Fruit fly (Drosophila melanogaster) whole organism, embryonic: Measurements from ENCODE around the gene eys.

Experiments
- Asciz ChIP-seq: fragments of 200-800 bp; sonication (Bioruptor generic); optimal IDR thresholded peaks from 2 replicates; lab custom pipeline; 2017; ENCODE audit warnings: missing biosample characterization, mild to moderate bottlenecking, missing genetic modification characterization, missing genetic modification reagents
- BEAF-32 ChIP-seq: fragments of 200-800 bp; sonication (Bioruptor generic); optimal IDR thresholded peaks from 3 replicates; lab custom pipeline; 2017; ENCODE audit warnings: missing biosample characterization, missing genetic modification characterization, mild to moderate bottlenecking, moderate library complexity, missing genetic modification reagents
- CG10462 ChIP-seq: fragments of 200-800 bp; sonication (Bioruptor generic); optimal IDR thresholded peaks from 2 replicates; lab custom pipeline; 2016; ENCODE audit warnings: missing biosample characterization, missing genetic modification characterization
- CG10565 ChIP-seq: fragments of 200-800 bp; sonication (Bioruptor generic); optimal IDR thresholded peaks from 3 replicates; lab custom pipeline; 2016; ENCODE audit warnings: missing biosample characterization, mild to moderate bottlenecking, missing genetic modification characterization
- CG11560 ChIP-seq: fragments of 200-800 bp; sonication (Bioruptor generic); IDR thresholded peaks from 3 replicates; pipeline ENCODE4 v1.3.6; 2022; ENCODE audit warnings: missing biosample characterization, missing genetic modification characterization
- CG12659 ChIP-seq: fragments of 200-800 bp; sonication (Bioruptor generic); optimal IDR thresholded peaks from 3 replicates; lab custom pipeline; 2017; ENCODE audit warnings: mild to moderate bottlenecking, missing biosample characterization, missing genetic modification reagents, missing genetic modification characterization
- CG13624 ChIP-seq: fragments of 200-800 bp; sonication (Bioruptor generic); optimal IDR thresholded peaks from 2 replicates; lab custom pipeline; 2016; ENCODE audit warnings: missing biosample characterization, missing genetic modification characterization
- CG14050 ChIP-seq: fragments of 200-800 bp; sonication (Bioruptor generic); IDR thresholded peaks from 3 replicates; pipeline ENCODE4 v1.3.6; 2022; ENCODE audit warnings: missing biosample characterization, missing genetic modification characterization
- CG1603 ChIP-seq: fragments of 200-800 bp; sonication (Bioruptor generic); optimal IDR thresholded peaks from 2 replicates; lab custom pipeline; 2019; ENCODE audit warnings: missing biosample characterization, mild to moderate bottlenecking, missing genetic modification characterization, moderate library complexity
- CG17328 ChIP-seq: fragments of 200-800 bp; sonication (Bioruptor generic); IDR thresholded peaks from 2 replicates; pipeline ENCODE4 v1.3.6; 2022; ENCODE audit warnings: missing biosample characterization, missing genetic modification characterization
- CG18011 ChIP-seq: fragments of 200-800 bp; sonication (Bioruptor generic); optimal IDR thresholded peaks from 2 replicates; lab custom pipeline; 2017; ENCODE audit warnings: missing biosample characterization, missing genetic modification characterization, mild to moderate bottlenecking, moderate library complexity, missing genotype
- CG2875 ChIP-seq: fragments of 200-800 bp; sonication (Bioruptor generic); optimal IDR thresholded peaks from 2 replicates; lab custom pipeline; 2017; ENCODE audit warnings: missing biosample characterization, mild to moderate bottlenecking, missing genetic modification characterization, missing genetic modification reagents
- CG32772 ChIP-seq: fragments of 200-800 bp; sonication (Bioruptor generic); IDR thresholded peaks from 2 replicates; pipeline ENCODE4 v1.3.6; 2022; ENCODE audit warnings: missing biosample characterization, missing genetic modification characterization
- CG33213 ChIP-seq: fragments of 200-800 bp; sonication (Bioruptor generic); optimal IDR thresholded peaks from 3 replicates; lab custom pipeline; 2016; ENCODE audit warnings: missing biosample characterization, missing genetic modification characterization
- CG34422 ChIP-seq: fragments of 200-800 bp; sonication (Bioruptor generic); IDR thresholded peaks from 3 replicates; pipeline ENCODE4 v1.3.6; 2022; ENCODE audit warnings: missing biosample characterization, missing genetic modification characterization
- CG43689 ChIP-seq: fragments of 200-800 bp; sonication (Bioruptor generic); IDR thresholded peaks from 2 replicates; pipeline ENCODE4 v1.3.6; 2022; ENCODE audit warnings: missing biosample characterization, missing genetic modification characterization
- CG4617 ChIP-seq: fragments of 200-800 bp; sonication (Bioruptor generic); optimal IDR thresholded peaks from 3 replicates; lab custom pipeline; 2016; ENCODE audit warnings: missing biosample characterization, missing genetic modification characterization, borderline replicate concordance
- CG5180 ChIP-seq: fragments of 200-800 bp; sonication (Bioruptor generic); optimal IDR thresholded peaks from 3 replicates; lab custom pipeline; 2017; ENCODE audit warnings: missing biosample characterization, missing genetic modification characterization, mild to moderate bottlenecking, moderate library complexity, missing genetic modification reagents
- CG6683 ChIP-seq: fragments of 200-800 bp; sonication (Bioruptor generic); optimal IDR thresholded peaks from 2 replicates; lab custom pipeline; 2017; ENCODE audit warnings: missing biosample characterization, mild to moderate bottlenecking, missing genetic modification characterization, missing genetic modification reagents
- CG6791 ChIP-seq: fragments of 200-800 bp; sonication (Bioruptor generic); IDR thresholded peaks from 3 replicates; pipeline ENCODE4 v1.3.6; 2022; ENCODE audit warnings: missing biosample characterization, missing genetic modification characterization; ENCODE audit not compliant: partially characterized antibody
- CG7357 ChIP-seq: fragments of 200-800 bp; sonication (Bioruptor generic); IDR thresholded peaks from 3 replicates; pipeline ENCODE4 v1.3.6; 2022; ENCODE audit warnings: missing biosample characterization, missing genetic modification characterization
- CG7786 ChIP-seq: fragments of 200-800 bp; sonication (Bioruptor generic); optimal IDR thresholded peaks from 2 replicates; lab custom pipeline; 2016; ENCODE audit warnings: missing biosample characterization, missing genetic modification characterization
- CG7839 ChIP-seq: fragments of 200-800 bp; sonication (Bioruptor generic); optimal IDR thresholded peaks from 3 replicates; lab custom pipeline; 2018; ENCODE audit warnings: missing biosample characterization, mild to moderate bottlenecking, missing genetic modification characterization, moderate library complexity
- CG7987 ChIP-seq: fragments of 200-800 bp; sonication (Bioruptor generic); optimal IDR thresholded peaks from 2 replicates; lab custom pipeline; 2018; ENCODE audit warnings: missing biosample characterization, mild to moderate bottlenecking, missing genetic modification characterization, moderate library complexity
- Camta ChIP-seq: fragments of 200-800 bp; sonication (Bioruptor generic); optimal IDR thresholded peaks from 2 replicates; lab custom pipeline; 2016; ENCODE audit warnings: missing biosample characterization, missing genetic modification characterization
- D19A ChIP-seq: fragments of 200-800 bp; optimal IDR thresholded peaks from 3 replicates; lab custom pipeline; 2019; ENCODE audit warnings: missing biosample characterization, mild to moderate bottlenecking, missing genetic modification characterization, moderate library complexity
- Dfd ChIP-seq, 2 experiments: fragments of >200 bp; optimal IDR thresholded peaks; 2 replicates each; lab custom pipeline; 2017; ENCODE audit warnings: missing biosample characterization in 2 of 2, missing genetic modification characterization in 2 of 2
- E2f1 ChIP-seq: fragments of 200-800 bp; sonication (Bioruptor generic); IDR thresholded peaks from 2 replicates; pipeline ENCODE4 v1.3.6; 2022; ENCODE audit warnings: missing biosample characterization, missing genetic modification characterization
- Gsc ChIP-seq: fragments of 200-800 bp; sonication (Bioruptor generic); IDR thresholded peaks from 2 replicates; pipeline ENCODE4 v1.3.6; 2022; ENCODE audit warnings: missing biosample characterization, missing genetic modification characterization
- HLH3B ChIP-seq: fragments of 200-800 bp; sonication (Bioruptor generic); IDR thresholded peaks from 2 replicates; pipeline ENCODE4 v1.3.6; 2022; ENCODE audit warnings: missing biosample characterization, missing genetic modification characterization
- Hr3 ChIP-seq: fragments of 200-800 bp; sonication (Bioruptor generic); optimal IDR thresholded peaks from 3 replicates; lab custom pipeline; 2016; ENCODE audit warnings: missing biosample characterization, missing genetic modification characterization
- Sox102F ChIP-seq: fragments of 200-800 bp; sonication (Bioruptor generic); optimal IDR thresholded peaks from 2 replicates; lab custom pipeline; 2018; ENCODE audit warnings: missing biosample characterization, mild to moderate bottlenecking, missing genetic modification characterization, moderate library complexity
- aop ChIP-seq: fragments of 200-800 bp; sonication (Bioruptor generic); IDR thresholded peaks from 2 replicates; pipeline ENCODE4 v1.3.6; 2022; ENCODE audit warnings: missing biosample characterization, missing genetic modification characterization
- ara ChIP-seq: fragments of 200-800 bp; sonication (Bioruptor generic); IDR thresholded peaks from 2 replicates; pipeline ENCODE4 v1.3.6; 2022; ENCODE audit warnings: missing biosample characterization, missing genetic modification characterization
- bigmax ChIP-seq: fragments of 200-800 bp; sonication (Bioruptor generic); optimal IDR thresholded peaks from 2 replicates; lab custom pipeline; 2018; ENCODE audit warnings: missing biosample characterization, mild to moderate bottlenecking, missing genetic modification characterization
- bowl ChIP-seq: fragments of 200-800 bp; sonication (Bioruptor generic); IDR thresholded peaks from 2 replicates; pipeline ENCODE4 v1.3.6; 2022; ENCODE audit warnings: missing biosample characterization, missing genetic modification characterization
- crc ChIP-seq: fragments of 200-800 bp; sonication (Bioruptor generic); optimal IDR thresholded peaks from 2 replicates; lab custom pipeline; 2016; ENCODE audit warnings: missing biosample characterization, missing genetic modification characterization
- danr ChIP-seq: fragments of 200-800 bp; sonication (Bioruptor generic); IDR thresholded peaks from 2 replicates; pipeline ENCODE4 v1.3.6; 2022; ENCODE audit warnings: missing biosample characterization, missing genetic modification characterization
- dimm ChIP-seq: fragments of 200-800 bp; sonication (Bioruptor generic); IDR thresholded peaks from 2 replicates; pipeline ENCODE4 v1.3.6; 2022; ENCODE audit warnings: missing biosample characterization, missing genetic modification characterization
- jing ChIP-seq: fragments of 200-800 bp; sonication (Bioruptor generic); optimal IDR thresholded peaks from 2 replicates; lab custom pipeline; 2018; ENCODE audit warnings: missing biosample characterization, mild to moderate bottlenecking, missing genetic modification characterization
- lilli ChIP-seq: fragments of 200-800 bp; sonication (Bioruptor generic); optimal IDR thresholded peaks from 3 replicates; lab custom pipeline; 2016; ENCODE audit warnings: missing biosample characterization, missing genetic modification characterization
- schlank ChIP-seq: fragments of 200-800 bp; sonication (Bioruptor generic); optimal IDR thresholded peaks from 2 replicates; lab custom pipeline; 2018; ENCODE audit warnings: missing biosample characterization, mild to moderate bottlenecking, missing genetic modification characterization
- sens ChIP-seq: fragments of 200-800 bp; sonication (Bioruptor generic); peaks from one replicate; lab custom pipeline; 2016; ENCODE audit warnings: missing biosample characterization, missing genetic modification characterization
- sima ChIP-seq: fragments of 200-800 bp; sonication (Bioruptor generic); optimal IDR thresholded peaks from 2 replicates; lab custom pipeline; 2016; ENCODE audit warnings: missing biosample characterization, missing genetic modification characterization
- ssp ChIP-seq: fragments of 200-800 bp; sonication (Bioruptor generic); IDR thresholded peaks from 2 replicates; pipeline ENCODE4 v1.3.6; 2022; ENCODE audit warnings: missing biosample characterization, missing genetic modification characterization
- tap ChIP-seq: fragments of 200-800 bp; optimal IDR thresholded peaks from 3 replicates; lab custom pipeline; 2019; ENCODE audit warnings: missing biosample characterization, mild to moderate bottlenecking, missing genetic modification characterization, moderate library complexity
- tio ChIP-seq: fragments of 200-800 bp; sonication (Bioruptor generic); optimal IDR thresholded peaks from 2 replicates; lab custom pipeline; 2017; ENCODE audit warnings: missing biosample characterization, missing genetic modification characterization, inconsistent platforms
- toy ChIP-seq: fragments of 200-800 bp; sonication (Bioruptor generic); IDR thresholded peaks from 2 replicates; pipeline ENCODE4 v1.3.6; 2022; ENCODE audit warnings: missing biosample characterization, missing genetic modification characterization
- twi ChIP-seq: fragments of 200-800 bp; optimal IDR thresholded peaks from 2 replicates; lab custom pipeline; 2019; ENCODE audit warnings: missing biosample characterization, mild to moderate bottlenecking, missing genetic modification characterization, moderate library complexity
- unpg ChIP-seq: fragments of 200-800 bp; sonication (Bioruptor generic); optimal IDR thresholded peaks from 3 replicates; lab custom pipeline; 2018; ENCODE audit warnings: missing biosample characterization, mild to moderate bottlenecking, missing genetic modification characterization, moderate library complexity
- wek ChIP-seq: fragments of 200-800 bp; sonication (Bioruptor generic); optimal IDR thresholded peaks from 3 replicates; lab custom pipeline; 2018; ENCODE audit warnings: missing biosample characterization, mild to moderate bottlenecking, missing genetic modification characterization, moderate library complexity
- zen2 ChIP-seq: fragments of 200-800 bp; sonication (Bioruptor generic); IDR thresholded peaks from 3 replicates; pipeline ENCODE4 v1.3.6; 2022; ENCODE audit warnings: missing biosample characterization, missing genetic modification characterization; ENCODE audit not compliant: partially characterized antibody

Gene eys

DNA sequence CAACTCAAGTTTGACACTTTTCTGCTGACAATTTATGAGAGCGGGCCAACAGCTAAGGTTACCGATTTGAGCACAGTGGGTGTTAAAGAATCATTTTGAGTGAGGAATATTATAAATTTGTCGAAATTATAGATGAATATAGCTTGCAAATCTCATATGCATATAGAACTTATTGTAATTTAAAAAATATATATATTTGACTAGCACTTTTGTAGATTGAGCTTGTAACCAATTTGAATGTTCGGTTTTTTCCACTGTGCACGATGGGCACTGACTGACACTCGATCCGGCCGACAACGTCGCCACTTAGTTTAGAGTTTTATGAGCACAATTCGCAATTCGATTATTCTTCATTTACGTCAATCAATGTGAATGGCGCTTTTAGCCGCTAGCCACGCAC, 87.0 kb downstream of the eys start (continued):
- TF ChIP-seq CG18011 (GFP tag; lab: Kevin White, UChicago), result no peak
- no peak for TF ChIP-seq ara (GFP tag; lab: Robert Waterston, UW)
- TF ChIP-seq CG7357, result no peak
- TF ChIP-seq CG17328 (GFP tag; lab: Robert Waterston, UW), result no peak
- no peak for TF ChIP-seq jing (GFP tag; lab: Kevin White, UChicago)
- peak; percentile 42; the same call in 1 of the 3 replicates for TF ChIP-seq CG34422 (GFP tag; lab: Robert Waterston, UW)
- TF ChIP-seq wek (GFP tag; lab: Kevin White, UChicago), result no peak
- TF ChIP-seq CG14050 (GFP tag; lab: Robert Waterston, UW), result no peak
- no peak for TF ChIP-seq Asciz (GFP tag; lab: Kevin White, UChicago)
- TF ChIP-seq tio, result no peak
- no peak for TF ChIP-seq Camta
- TF ChIP-seq CG7987, result no peak
- TF ChIP-seq CG33213 (GFP tag; lab: Kevin White, UChicago), result no peak
- peak; percentile 48 for TF ChIP-seq Sox102F (GFP tag; lab: Kevin White, UChicago)
- no peak for TF ChIP-seq E2f1 (GFP tag; lab: Robert Waterston, UW)
- TF ChIP-seq tap (tag; lab: Kevin White, UChicago), result no peak
- TF ChIP-seq unpg (GFP tag; lab: Kevin White, UChicago), result peak; percentile 27
- TF ChIP-seq danr (GFP tag; lab: Robert Waterston, UW), result no peak
- no peak for TF ChIP-seq toy (GFP tag; lab: Robert Waterston, UW)
- TF ChIP-seq sens (GFP tag; lab: Kevin White, UChicago), result peak; percentile 16
- TF ChIP-seq dimm, result no peak
- TF ChIP-seq CG7839, result peak; percentile 12
- TF ChIP-seq Dfd (GFP tag; optimal IDR thresholded peaks at IDR 0.05; lab: Kevin White, UChicago), result no peak
- TF ChIP-seq HLH3B (GFP tag; lab: Robert Waterston, UW), result 0 out of 2 replicates have a peak, but pooled peaks have one; percentile 10
- no peak for TF ChIP-seq CG2875 (GFP tag; lab: Kevin White, UChicago)
- TF ChIP-seq schlank, result no peak
- TF ChIP-seq CG32772 (GFP tag; lab: Robert Waterston, UW), result 0 out of 2 replicates have a peak, but pooled peaks have one; percentile 33
- TF ChIP-seq D19A, result no peak
- TF ChIP-seq CG13624 (GFP tag; lab: Kevin White, UChicago), result no peak
- TF ChIP-seq sima (GFP tag; lab: Kevin White, UChicago), result no peak
- TF ChIP-seq CG5180 (GFP tag; lab: Kevin White, UChicago), result no peak
- TF ChIP-seq Hr3 (GFP tag; lab: Kevin White, UChicago), result no peak
- no peak for TF ChIP-seq Gsc (GFP tag; lab: Robert Waterston, UW)
- no peak for TF ChIP-seq CG43689
- no peak for TF ChIP-seq CG6683 (GFP tag; lab: Kevin White, UChicago)
- no peak for TF ChIP-seq aop
- TF ChIP-seq CG10565 (GFP tag; lab: Kevin White, UChicago), result no peak
- TF ChIP-seq zen2, result no peak
- no peak for TF ChIP-seq CG10462 (GFP tag; lab: Kevin White, UChicago)
- no peak for TF ChIP-seq lilli (GFP tag; lab: Kevin White, UChicago)
- TF ChIP-seq CG12659 (GFP tag; lab: Kevin White, UChicago), result no peak
- TF ChIP-seq crc (GFP tag; lab: Kevin White, UChicago), result no peak
- TF ChIP-seq CG6791, result no peak
- TF ChIP-seq bigmax (GFP tag; lab: Kevin White, UChicago), result no peak
- TF ChIP-seq CG4617 (GFP tag; lab: Kevin White, UChicago), result no peak
- TF ChIP-seq CG1603 (tag; lab: Kevin White, UChicago), result no peak
- no peak for TF ChIP-seq twi (tag; lab: Kevin White, UChicago)
- TF ChIP-seq bowl (GFP tag; lab: Robert Waterston, UW), result no peak
- no peak for TF ChIP-seq ssp (GFP tag; lab: Robert Waterston, UW)
- no peak for TF ChIP-seq BEAF-32 (GFP tag; lab: Kevin White, UChicago)
- TF ChIP-seq CG11560, result no peak
- no peak for TF ChIP-seq CG7786 (GFP tag; lab: Kevin White, UChicago)
